Fruit fly (Drosophila melanogaster) whole organism: ENCODE data around the gene Cka.
"Not testable (repeated sequence)": the region's sequence is repeated elsewhere in the genome, so short reads cannot be mapped to it uniquely, and the experiment has no call there.

Experiments
- CG8478 ChIP-seq: fragments of >200 bp; optimal IDR thresholded peaks from 2 replicates; lab custom pipeline; 2018; ENCODE audit warnings: inconsistent platforms
- Dll ChIP-seq: fragments of >200 bp; optimal IDR thresholded peaks from 2 replicates; lab custom pipeline; 2017
- psq ChIP-seq: fragments of >200 bp; optimal IDR thresholded peaks from 2 replicates; lab custom pipeline; 2017
- usp ChIP-seq: fragments of >200 bp; optimal IDR thresholded peaks from 2 replicates; lab custom pipeline; 2017; ENCODE audit warnings: missing biosample characterization, missing genetic modification characterization, mixed read lengths

- TF ChIP-seq Dll (lab: Kevin White, UChicago); psq; CG8478; usp (GFP tag; lab: Kevin White, UChicago): not testable (repeated sequence)
Measured at dm6 chr2L:7983646-7984045, 46.9 kb upstream of the Cka start, which contains the start of gene CG7231.
